Worm (Caenorhabditis elegans): ENCODE data around the gene ubh-2.

DNA sequence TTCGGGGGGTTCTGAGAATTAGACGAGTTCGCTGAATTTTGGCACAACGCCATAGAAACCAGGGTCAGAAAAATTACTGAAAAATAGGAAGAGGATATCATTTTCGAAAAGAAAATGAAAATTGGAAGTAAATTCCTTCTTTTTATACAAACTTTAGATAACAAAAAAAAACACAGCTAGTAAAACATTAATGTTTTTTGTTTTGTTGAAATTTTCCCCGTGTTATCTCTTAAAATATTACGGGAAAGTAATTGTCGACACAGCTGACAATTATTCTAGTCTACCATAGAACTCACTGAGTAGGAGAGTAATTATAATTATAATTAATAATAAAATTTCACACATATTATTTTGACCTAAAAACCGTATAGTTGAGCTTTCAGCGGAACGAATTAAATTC, 49.5 kb upstream of the ubh-2 start, which contains the start of gene spp-26:
- TF ChIP-seq hmbx-1 (tag; optimal IDR thresholded peaks at IDR 0.05) = no peak
- TF ChIP-seq tra-4 (tag; optimal IDR thresholded peaks at IDR 0.05) = no peak
- no peak for TF ChIP-seq ama-1 (optimal IDR thresholded peaks at IDR 0.05)
- no peak for TF ChIP-seq B0310.2 (tag; optimal IDR thresholded peaks at IDR 0.05)
- no peak for TF ChIP-seq ceh-13 (GFP tag; optimal IDR thresholded peaks at IDR 0.05)
- TF ChIP-seq ets-7 (tag; optimal IDR thresholded peaks at IDR 0.05) = no peak
- no peak for TF ChIP-seq tbx-11 (GFP tag; IDR thresholded peaks at IDR 0.05)
- no peak for TF ChIP-seq aly-1 (tag; optimal IDR thresholded peaks at IDR 0.05)
- TF ChIP-seq flt-1 (GFP tag; IDR thresholded peaks at IDR 0.05) = no peak
- no peak for TF ChIP-seq sea-1 (GFP tag; conservative IDR thresholded peaks at IDR 0.05)
- no peak for TF ChIP-seq hmg-4 (GFP tag; optimal IDR thresholded peaks at IDR 0.05)
- TF ChIP-seq hnd-1 (tag; optimal IDR thresholded peaks at IDR 0.05) = no peak
- no peak for TF ChIP-seq tbx-37 (GFP tag; conservative IDR thresholded peaks at IDR 0.05)
- TF ChIP-seq pes-1 (GFP tag; IDR thresholded peaks at IDR 0.05) = no peak
